Worm (Caenorhabditis elegans) whole organism, late embryonic: ENCODE data around the gene pdl-1.

Source experiments
- C38D4.7 ChIP-seq: fragments of 200-800 bp; sonication (Bioruptor generic); optimal IDR thresholded peaks from 2 replicates; lab custom pipeline; 2018; ENCODE audit warnings: mild to moderate bottlenecking, missing genetic modification characterization, moderate library complexity, missing compliant biosample characterization
- F13H6.1 ChIP-seq: sonication (generic microtip); optimal IDR thresholded peaks from 2 replicates; lab custom pipeline; 2016; ENCODE audit warnings: missing genetic modification characterization, missing compliant biosample characterization
- ceh-30 ChIP-seq: fragments of 150-350 bp; optimal IDR thresholded peaks from 2 replicates; lab custom pipeline; 2014; ENCODE audit warnings: missing biosample characterization, missing genetic modification characterization
- che-1 ChIP-seq: sonication (generic microtip); optimal IDR thresholded peaks from 2 replicates; lab custom pipeline; 2016; ENCODE audit warnings: mild to moderate bottlenecking, missing genetic modification characterization, missing compliant biosample characterization
- ets-4 ChIP-seq: sonication (generic microtip); optimal IDR thresholded peaks from 2 replicates; lab custom pipeline; 2016; ENCODE audit warnings: missing genetic modification characterization, missing compliant biosample characterization
- fax-1 ChIP-seq: sonication (generic microtip); optimal IDR thresholded peaks from 2 replicates; lab custom pipeline; 2016; ENCODE audit warnings: missing genotype, missing genetic modification characterization, missing compliant biosample characterization
- gmeb-2 ChIP-seq: sonication (generic microtip); optimal IDR thresholded peaks from 2 replicates; lab custom pipeline; 2016; ENCODE audit warnings: missing genetic modification characterization, inconsistent platforms, missing compliant biosample characterization
- mec-3 ChIP-seq: sonication (generic microtip); optimal IDR thresholded peaks from 2 replicates; lab custom pipeline; 2016; ENCODE audit warnings: borderline replicate concordance, missing genetic modification characterization, missing compliant biosample characterization
- nhr-11 ChIP-seq: fragments of 150-350 bp; optimal IDR thresholded peaks from 2 replicates; lab custom pipeline; 2014; ENCODE audit warnings: missing biosample characterization, missing genetic modification characterization
- pat-9 ChIP-seq: fragments of 200-800 bp; sonication (Bioruptor generic); optimal IDR thresholded peaks from 2 replicates; lab custom pipeline; 2018; ENCODE audit warnings: mild to moderate bottlenecking, missing genetic modification characterization, moderate library complexity, missing compliant biosample characterization
- pha-4 ChIP-seq: fragments of 150-350 bp; optimal IDR thresholded peaks from 2 replicates; lab custom pipeline; 2018; ENCODE audit warnings: missing biosample characterization, missing genetic modification reagents, missing genetic modification characterization
- pqm-1 ChIP-seq: sonication (generic microtip); optimal IDR thresholded peaks from 2 replicates; lab custom pipeline; 2016; ENCODE audit warnings: missing genetic modification characterization, missing compliant biosample characterization
- syd-9 ChIP-seq: sonication (generic microtip); optimal IDR thresholded peaks from 2 replicates; lab custom pipeline; 2016; ENCODE audit warnings: mild to moderate bottlenecking, missing genetic modification characterization, moderate library complexity, missing compliant biosample characterization
- tbx-2 ChIP-seq: sonication (generic microtip); optimal IDR thresholded peaks from 2 replicates; lab custom pipeline; 2016; ENCODE audit warnings: missing genetic modification characterization, missing compliant biosample characterization

- no peak for TF ChIP-seq pha-4 (tag; lab: Kevin White, UChicago)
- TF ChIP-seq che-1 (tag; lab: Kevin White, UChicago), result no peak
- TF ChIP-seq ceh-30 (tag; lab: Kevin White, UChicago), result no peak
- no peak for TF ChIP-seq syd-9 (tag; lab: Kevin White, UChicago)
- no peak for TF ChIP-seq pat-9 (tag; lab: Kevin White, UChicago)
- TF ChIP-seq C38D4.7, result no peak
- TF ChIP-seq F13H6.1, result no peak
- TF ChIP-seq ets-4 (tag; lab: Kevin White, UChicago), result no peak
- TF ChIP-seq nhr-11 (tag; lab: Kevin White, UChicago), result no peak
- no peak for TF ChIP-seq pqm-1 (tag; lab: Kevin White, UChicago)
- TF ChIP-seq tbx-2 (tag; lab: Kevin White, UChicago), result no peak
- no peak for TF ChIP-seq mec-3 (tag; lab: Kevin White, UChicago)
- no peak for TF ChIP-seq fax-1 (tag; lab: Kevin White, UChicago)
- TF ChIP-seq gmeb-2 (tag; lab: Kevin White, UChicago), result no peak
These were observed 40.5 kb downstream of the pdl-1 start for ce11 chrII:7224074-7224473.
